Worm (Caenorhabditis elegans) whole organism, midembryonic: ENCODE data around the gene C01G10.6.

Experiments used
- T22C8.4 ChIP-seq: fragments of 200-800 bp; sonication (Bioruptor generic); IDR thresholded peaks from 2 replicates; pipeline ENCODE4 v1.3.6; 2022; ENCODE audit warnings: missing genetic modification characterization, missing compliant biosample characterization
- cog-1 ChIP-seq: sonication (generic microtip); optimal IDR thresholded peaks from 2 replicates; lab custom pipeline; 2016; ENCODE audit warnings: missing genetic modification characterization, missing compliant biosample characterization
- flt-1 ChIP-seq: fragments of 200-800 bp; sonication (Bioruptor generic); IDR thresholded peaks from 2 replicates; pipeline ENCODE4 v1.3.6; 2022; ENCODE audit warnings: missing genetic modification characterization, missing compliant biosample characterization
- klf-2 ChIP-seq: fragments of 200-800 bp; sonication (Bioruptor generic); conservative IDR thresholded peaks from 2 replicates; pipeline ENCODE4 v1.3.6; 2022; ENCODE audit warnings: missing genetic modification reagents, missing genetic modification characterization, missing compliant biosample characterization
- med-1 ChIP-seq: sonication (generic microtip); optimal IDR thresholded peaks from 2 replicates; lab custom pipeline; 2017; ENCODE audit warnings: missing genetic modification characterization, mild to moderate bottlenecking, missing compliant biosample characterization, antibody characterized with exemption, missing genetic modification reagents; ENCODE audit not compliant: insufficient read depth
- ref-1 ChIP-seq: fragments of 200-800 bp; sonication (Bioruptor generic); conservative IDR thresholded peaks from 2 replicates; pipeline ENCODE4 v1.3.6; 2022; ENCODE audit warnings: missing genetic modification reagents, missing genetic modification characterization, missing compliant biosample characterization
- tab-1 ChIP-seq: fragments of 200-800 bp; sonication (Bioruptor generic); IDR thresholded peaks from 2 replicates; pipeline ENCODE4 v1.3.6; 2022; ENCODE audit warnings: missing genetic modification characterization, missing compliant biosample characterization
- ztf-23 ChIP-seq: fragments of 200-800 bp; sonication (Bioruptor generic); IDR thresholded peaks from 2 replicates; pipeline ENCODE4 v1.3.6; 2022; ENCODE audit warnings: missing genetic modification reagents, missing genetic modification characterization, missing compliant biosample characterization
- ztf-29 ChIP-seq: fragments of 200-800 bp; sonication (Bioruptor generic); IDR thresholded peaks from 2 replicates; pipeline ENCODE4 v1.3.6; 2022; ENCODE audit warnings: missing genetic modification reagents, missing genetic modification characterization, missing compliant biosample characterization

The C01G10.6 gene

ce11 chrV:15060595-15060994, 26.9 kb upstream of the C01G10.6 start:
- TF ChIP-seq T22C8.4 (GFP tag; lab: Robert Waterston, UW) = no peak
- no peak for TF ChIP-seq ztf-23 (GFP tag; lab: Robert Waterston, UW)
- TF ChIP-seq tab-1 (GFP tag; lab: Robert Waterston, UW) = no peak
- TF ChIP-seq cog-1 (tag; lab: Kevin White, UChicago) = no peak
- TF ChIP-seq med-1 (GFP tag; lab: Kevin White, UChicago) = no peak
- TF ChIP-seq flt-1 (GFP tag; lab: Robert Waterston, UW) = no peak
- TF ChIP-seq klf-2 (GFP tag; lab: Robert Waterston, UW) = no peak
- no peak for TF ChIP-seq ref-1 (GFP tag; lab: Robert Waterston, UW)
- TF ChIP-seq ztf-29 (GFP tag; lab: Robert Waterston, UW) = no peak

- TF ChIP-seq ztf-23 (GFP tag; lab: Robert Waterston, UW) (no peak), tab-1 (GFP tag; lab: Robert Waterston, UW) (no peak), ztf-29 (GFP tag; lab: Robert Waterston, UW) (no peak), cog-1 (tag; lab: Kevin White, UChicago) (no peak)
Measured at ce11 chrV:15063987-15064386, 23.5 kb upstream of the C01G10.6 start, which contains the start of gene rap-2. Gene rap-2, minus strand, starts transcription at chrV:15064087.

ce11 chrV:15065068-15065744, 22.2 kb upstream of the C01G10.6 start, which contains the start of gene C25D7.9:
Gene C25D7.9, plus strand, starts transcription at chrV:15065135.
- TF ChIP-seq flt-1 (GFP tag; lab: Robert Waterston, UW) = no peak
- TF ChIP-seq T22C8.4 (GFP tag; lab: Robert Waterston, UW) = peak; percentile 82
- no peak for TF ChIP-seq cog-1 (tag; lab: Kevin White, UChicago)
- TF ChIP-seq ztf-23 (GFP tag; lab: Robert Waterston, UW) = no peak
- no peak for TF ChIP-seq klf-2 (GFP tag; lab: Robert Waterston, UW)
- no peak for TF ChIP-seq ztf-29 (GFP tag; lab: Robert Waterston, UW)

- TF ChIP-seq cog-1 (tag; lab: Kevin White, UChicago) = no peak
- TF ChIP-seq med-1 (GFP tag; lab: Kevin White, UChicago) = no peak
- TF ChIP-seq ref-1 (GFP tag; lab: Robert Waterston, UW) = no peak
- TF ChIP-seq tab-1 (GFP tag; lab: Robert Waterston, UW) = no peak
- no peak for TF ChIP-seq ztf-29 (GFP tag; lab: Robert Waterston, UW)
- no peak for TF ChIP-seq flt-1 (GFP tag; lab: Robert Waterston, UW)
- no peak for TF ChIP-seq T22C8.4 (GFP tag; lab: Robert Waterston, UW)
- TF ChIP-seq ztf-23 (GFP tag; lab: Robert Waterston, UW) = no peak
Measured at ce11 chrV:15065837-15066348, 21.6 kb upstream of the C01G10.6 start, which contains the start of gene otub-1. Gene otub-1, plus strand, starts transcription at chrV:15066298.

DNA sequence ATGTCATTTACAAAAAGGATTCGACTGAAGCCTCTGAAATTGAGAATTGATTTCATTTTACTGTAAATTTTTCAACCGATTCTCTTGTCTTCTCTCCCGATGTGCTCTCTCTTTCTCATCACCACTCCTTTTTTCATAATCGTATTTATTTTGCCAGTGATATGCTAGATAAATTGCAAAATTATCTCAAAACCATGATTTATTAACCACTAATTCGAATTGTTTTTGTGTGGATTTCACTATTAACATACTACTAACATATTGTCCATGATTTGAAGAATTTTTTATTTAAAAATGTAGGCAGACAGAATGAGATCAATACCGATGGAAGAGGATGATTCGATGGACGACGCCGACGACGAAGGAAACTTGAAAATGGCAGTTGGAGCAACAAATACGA, 20.3 kb upstream of the C01G10.6 start, which contains the start of gene C25D7.10:
Gene C25D7.10 (plus strand): TSS at position 301 of the 400 bp plus-strand sequence.
- TF ChIP-seq ztf-29 (GFP tag; lab: Robert Waterston, UW) = no peak
- TF ChIP-seq ref-1 (GFP tag; lab: Robert Waterston, UW) = no peak
- TF ChIP-seq ztf-23 (GFP tag; lab: Robert Waterston, UW) = no peak
- no peak for TF ChIP-seq T22C8.4 (GFP tag; lab: Robert Waterston, UW)
- TF ChIP-seq klf-2 (GFP tag; lab: Robert Waterston, UW) = no peak
- TF ChIP-seq flt-1 (GFP tag; lab: Robert Waterston, UW) = no peak
- no peak for TF ChIP-seq tab-1 (GFP tag; lab: Robert Waterston, UW)
- no peak for TF ChIP-seq med-1 (GFP tag; lab: Kevin White, UChicago)
- no peak for TF ChIP-seq cog-1 (tag; lab: Kevin White, UChicago)

DNA sequence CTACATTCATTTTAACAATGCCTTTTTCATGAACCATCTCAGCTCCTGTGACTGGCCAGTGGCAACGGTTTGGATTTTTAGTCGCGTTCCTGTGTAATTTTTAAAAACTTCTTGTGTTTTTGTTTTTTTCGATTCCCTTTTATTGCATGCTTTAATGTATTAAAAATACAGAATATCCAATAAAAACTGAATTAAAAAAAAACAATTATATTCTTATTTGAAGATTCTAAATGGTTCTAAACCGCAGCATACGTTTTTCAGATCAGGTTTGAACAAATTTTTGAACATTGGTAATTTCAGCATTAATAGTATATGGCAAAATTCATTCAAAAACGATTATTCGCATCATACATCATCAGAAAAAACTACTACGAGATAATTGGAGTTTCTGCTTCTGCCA, 19.1 kb upstream of the C01G10.6 start, which contains the start of gene dnj-3:
Gene dnj-3 (plus strand): TSS at position 301 of the 400 bp plus-strand sequence.
- TF ChIP-seq tab-1 (GFP tag; lab: Robert Waterston, UW) (no peak), cog-1 (tag; lab: Kevin White, UChicago) (no peak), ztf-23 (GFP tag; lab: Robert Waterston, UW) (no peak), klf-2 (GFP tag; lab: Robert Waterston, UW) (no peak), ref-1 (GFP tag; lab: Robert Waterston, UW) (no peak), med-1 (GFP tag; lab: Kevin White, UChicago) (no peak), flt-1 (GFP tag; lab: Robert Waterston, UW) (no peak), T22C8.4 (GFP tag; lab: Robert Waterston, UW) (no peak), ztf-29 (GFP tag; lab: Robert Waterston, UW) (no peak)

- TF ChIP-seq med-1 (GFP tag; lab: Kevin White, UChicago) (no peak), ztf-23 (GFP tag; lab: Robert Waterston, UW) (no peak), cog-1 (tag; lab: Kevin White, UChicago) (no peak), ztf-29 (GFP tag; lab: Robert Waterston, UW) (no peak), flt-1 (GFP tag; lab: Robert Waterston, UW) (no peak), ref-1 (GFP tag; lab: Robert Waterston, UW) (no peak), tab-1 (GFP tag; lab: Robert Waterston, UW) (no peak), T22C8.4 (GFP tag; lab: Robert Waterston, UW) (no peak), klf-2 (GFP tag; lab: Robert Waterston, UW) (no peak)
Measured at ce11 chrV:15069435-15069985, 17.9 kb upstream of the C01G10.6 start.

ce11 chrV:15071015-15071810, 16.2 kb upstream of the C01G10.6 start, which contains the start of gene unc-76:
Gene unc-76, plus strand, starts transcription at chrV:15071760.
- no peak for TF ChIP-seq tab-1 (GFP tag; lab: Robert Waterston, UW)
- 0 out of 2 replicates have a peak, but pooled peaks have one; percentile 11 for TF ChIP-seq flt-1 (GFP tag; lab: Robert Waterston, UW)
- peak; percentile 87 for TF ChIP-seq cog-1 (tag; lab: Kevin White, UChicago)
